Fruit fly (Drosophila melanogaster) whole organism, prepupa: ENCODE measurements around the gene lilli.

ENCODE experiments used
- CG10631 ChIP-seq: fragments of 200-800 bp; sonication (Bioruptor generic); optimal IDR thresholded peaks from 2 replicates; lab custom pipeline; 2016; ENCODE audit warnings: missing biosample characterization, missing genetic modification characterization
- CG10669 ChIP-seq: fragments of 200-800 bp; sonication (Bioruptor generic); optimal IDR thresholded peaks from 3 replicates; lab custom pipeline; 2018; ENCODE audit warnings: missing biosample characterization, mild to moderate bottlenecking, missing genetic modification characterization, moderate library complexity
- CG11294 ChIP-seq: fragments of 200-800 bp; sonication (Bioruptor generic); IDR thresholded peaks from 2 replicates; pipeline ENCODE4 v1.3.6; 2022; ENCODE audit warnings: missing biosample characterization, missing genetic modification characterization
- CG11762 ChIP-seq: fragments of 200-800 bp; sonication (Bioruptor generic); optimal IDR thresholded peaks from 3 replicates; lab custom pipeline; 2016; ENCODE audit warnings: missing biosample characterization, missing genetic modification characterization; ENCODE audit not compliant: insufficient read depth
- CG15336 ChIP-seq: fragments of 200-800 bp; sonication (Bioruptor generic); IDR thresholded peaks from 2 replicates; pipeline ENCODE4 v1.3.6; 2022; ENCODE audit warnings: missing biosample characterization, missing genetic modification characterization
- CG1621 ChIP-seq: fragments of 200-800 bp; sonication (Bioruptor generic); optimal IDR thresholded peaks from 3 replicates; lab custom pipeline; 2018; ENCODE audit warnings: missing biosample characterization, mild to moderate bottlenecking, missing genetic modification characterization
- CG16779 ChIP-seq: fragments of 200-800 bp; sonication (Bioruptor generic); optimal IDR thresholded peaks from 3 replicates; lab custom pipeline; 2017; ENCODE audit warnings: missing biosample characterization, mild to moderate bottlenecking, missing genetic modification characterization
- CG3032 ChIP-seq: fragments of 200-800 bp; optimal IDR thresholded peaks from 2 replicates; lab custom pipeline; 2019; ENCODE audit warnings: missing biosample characterization, mild to moderate bottlenecking, missing genetic modification characterization, moderate library complexity
- CG32006 ChIP-seq: fragments of 200-800 bp; sonication (Bioruptor generic); optimal IDR thresholded peaks from 3 replicates; lab custom pipeline; 2017; ENCODE audit warnings: missing biosample characterization, mild to moderate bottlenecking, missing genetic modification characterization
- CG34406 ChIP-seq: fragments of 200-800 bp; sonication (Bioruptor generic); optimal IDR thresholded peaks from 3 replicates; lab custom pipeline; 2016; ENCODE audit warnings: missing biosample characterization, missing genetic modification characterization
- CG3919 ChIP-seq: fragments of 200-800 bp; sonication (Bioruptor generic); optimal IDR thresholded peaks from 3 replicates; lab custom pipeline; 2016; ENCODE audit warnings: missing biosample characterization, missing genetic modification characterization
- CG4318 ChIP-seq: fragments of 200-800 bp; sonication (Bioruptor generic); optimal IDR thresholded peaks from 3 replicates; lab custom pipeline; 2017; ENCODE audit warnings: missing biosample characterization, mild to moderate bottlenecking, missing genetic modification characterization
- CG6163 ChIP-seq: fragments of 200-800 bp; sonication (Bioruptor generic); IDR thresholded peaks from 3 replicates; pipeline ENCODE4 v1.3.6; 2022; ENCODE audit warnings: missing biosample characterization, missing genetic modification characterization
- CG6276 ChIP-seq: fragments of 200-800 bp; sonication (Bioruptor generic); optimal IDR thresholded peaks from 2 replicates; lab custom pipeline; 2017; ENCODE audit warnings: missing biosample characterization, mild to moderate bottlenecking, missing genetic modification characterization
- CG6792 ChIP-seq: fragments of 200-800 bp; sonication (Bioruptor generic); optimal IDR thresholded peaks from 3 replicates; lab custom pipeline; 2016; ENCODE audit warnings: missing biosample characterization, missing genetic modification characterization
- CG6808 ChIP-seq: fragments of 200-800 bp; sonication (Bioruptor generic); optimal IDR thresholded peaks from 3 replicates; lab custom pipeline; 2017; ENCODE audit warnings: missing biosample characterization, missing genetic modification characterization, mild to moderate bottlenecking, moderate library complexity, missing genetic modification reagents
- CG6854 ChIP-seq: fragments of 200-800 bp; sonication (Bioruptor generic); optimal IDR thresholded peaks from 2 replicates; lab custom pipeline; 2017; ENCODE audit warnings: missing biosample characterization, mild to moderate bottlenecking, missing genetic modification characterization
- CG7368 ChIP-seq: fragments of 200-800 bp; sonication (Bioruptor generic); optimal IDR thresholded peaks from 3 replicates; lab custom pipeline; 2016; ENCODE audit warnings: missing biosample characterization, missing genetic modification characterization
- CG8319 ChIP-seq: fragments of 200-800 bp; sonication (Bioruptor generic); optimal IDR thresholded peaks from 3 replicates; lab custom pipeline; 2016; ENCODE audit warnings: missing biosample characterization, missing genetic modification characterization
- CG8632 ChIP-seq: fragments of 200-800 bp; sonication (Bioruptor generic); optimal IDR thresholded peaks from 3 replicates; lab custom pipeline; 2016; ENCODE audit warnings: missing biosample characterization, missing genetic modification characterization
- CG9139 ChIP-seq: fragments of 200-800 bp; sonication (Bioruptor generic); optimal IDR thresholded peaks from 3 replicates; lab custom pipeline; 2017; ENCODE audit warnings: missing biosample characterization, mild to moderate bottlenecking, missing genetic modification characterization
- Eip78C ChIP-seq: fragments of 200-800 bp; sonication (Bioruptor generic); peaks from one replicate; lab custom pipeline; 2016; ENCODE audit warnings: missing biosample characterization, missing genetic modification characterization
- Eip93F ChIP-seq: fragments of 200-800 bp; sonication (Bioruptor generic); optimal IDR thresholded peaks from 2 replicates; lab custom pipeline; 2016; ENCODE audit warnings: missing biosample characterization, mild to moderate bottlenecking, missing genetic modification characterization
- Ets96B ChIP-seq: fragments of 200-800 bp; optimal IDR thresholded peaks from 2 replicates; lab custom pipeline; 2019; ENCODE audit warnings: missing biosample characterization, mild to moderate bottlenecking, missing genetic modification characterization, moderate library complexity
- Gug ChIP-seq: fragments of 200-800 bp; sonication (Bioruptor generic); IDR thresholded peaks from 2 replicates; pipeline ENCODE4 v1.3.6; 2022; ENCODE audit warnings: missing biosample characterization, missing genetic modification characterization
- Hr39 ChIP-seq: fragments of 200-800 bp; sonication (Bioruptor generic); optimal IDR thresholded peaks from 2 replicates; lab custom pipeline; 2016; ENCODE audit warnings: missing biosample characterization, missing genetic modification characterization
- Hr4 ChIP-seq: fragments of 200-800 bp; sonication (Bioruptor generic); optimal IDR thresholded peaks from 3 replicates; lab custom pipeline; 2016; ENCODE audit warnings: missing biosample characterization, missing genetic modification characterization
- Lpt ChIP-seq: fragments of 200-800 bp; sonication (Bioruptor generic); optimal IDR thresholded peaks from 3 replicates; lab custom pipeline; 2016; ENCODE audit warnings: missing biosample characterization, missing genetic modification characterization
- Met ChIP-seq: fragments of 200-800 bp; sonication (Bioruptor generic); optimal IDR thresholded peaks from 3 replicates; lab custom pipeline; 2016; ENCODE audit warnings: missing biosample characterization, missing genetic modification characterization
- Smox ChIP-seq: fragments of 200-800 bp; sonication (Bioruptor generic); optimal IDR thresholded peaks from 3 replicates; lab custom pipeline; 2016; ENCODE audit warnings: missing biosample characterization, missing genetic modification characterization
- Sox102F ChIP-seq: fragments of 200-800 bp; sonication (Bioruptor generic); optimal IDR thresholded peaks from 2 replicates; lab custom pipeline; 2016; ENCODE audit warnings: missing biosample characterization, mild to moderate bottlenecking, missing genetic modification characterization
- Sox14 ChIP-seq: fragments of 200-800 bp; sonication (Bioruptor generic); optimal IDR thresholded peaks from 3 replicates; lab custom pipeline; 2016; ENCODE audit warnings: missing biosample characterization, missing genetic modification characterization
- achi ChIP-seq: fragments of 200-800 bp; sonication (Bioruptor generic); optimal IDR thresholded peaks from 3 replicates; lab custom pipeline; 2016; ENCODE audit warnings: missing biosample characterization, missing genetic modification characterization
- acj6 ChIP-seq: fragments of 200-800 bp; sonication (Bioruptor generic); optimal IDR thresholded peaks from 3 replicates; lab custom pipeline; 2016; ENCODE audit warnings: missing biosample characterization, missing genetic modification characterization
- cyc ChIP-seq: fragments of 200-800 bp; sonication (Bioruptor generic); optimal IDR thresholded peaks from 3 replicates; lab custom pipeline; 2016; ENCODE audit warnings: missing biosample characterization, missing genetic modification characterization
- dac ChIP-seq: fragments of 200-800 bp; sonication (Bioruptor generic); optimal IDR thresholded peaks from 2 replicates; lab custom pipeline; 2017; ENCODE audit warnings: missing biosample characterization, mild to moderate bottlenecking, missing genetic modification characterization
- dsx ChIP-seq: fragments of 200-800 bp; optimal IDR thresholded peaks from 3 replicates; lab custom pipeline; 2019; ENCODE audit warnings: missing biosample characterization, mild to moderate bottlenecking, missing genetic modification characterization, moderate library complexity; ENCODE audit not compliant: poor library complexity, severe bottlenecking
- eg ChIP-seq: fragments of 200-800 bp; sonication (Bioruptor generic); IDR thresholded peaks from 3 replicates; pipeline ENCODE4 v1.3.6; 2022; ENCODE audit warnings: missing biosample characterization, missing genetic modification characterization
- esn ChIP-seq: fragments of 200-800 bp; sonication (Bioruptor generic); optimal IDR thresholded peaks from 2 replicates; lab custom pipeline; 2016; ENCODE audit warnings: missing biosample characterization, mild to moderate bottlenecking, missing genetic modification characterization, moderate library complexity
- fd59A ChIP-seq: fragments of 200-800 bp; sonication (Bioruptor generic); optimal IDR thresholded peaks from 2 replicates; lab custom pipeline; 2017; ENCODE audit warnings: missing biosample characterization, mild to moderate bottlenecking, missing genetic modification characterization, missing genetic modification reagents
- fd85E ChIP-seq: fragments of 200-800 bp; sonication (Bioruptor generic); optimal IDR thresholded peaks from 3 replicates; lab custom pipeline; 2016; ENCODE audit warnings: missing biosample characterization, missing genetic modification characterization
- fkh ChIP-seq: fragments of 200-800 bp; sonication (Bioruptor generic); optimal IDR thresholded peaks from 3 replicates; lab custom pipeline; 2017; ENCODE audit warnings: missing biosample characterization, mild to moderate bottlenecking, missing genetic modification characterization, moderate library complexity
- lz ChIP-seq: fragments of 200-800 bp; sonication (Bioruptor generic); optimal IDR thresholded peaks from 3 replicates; lab custom pipeline; 2016; ENCODE audit warnings: missing biosample characterization, missing genetic modification characterization
- net ChIP-seq: fragments of 200-800 bp; sonication (Bioruptor generic); optimal IDR thresholded peaks from 3 replicates; lab custom pipeline; 2016; ENCODE audit warnings: missing biosample characterization, missing genetic modification characterization
- pdm3 ChIP-seq: fragments of 200-800 bp; sonication (Bioruptor generic); optimal IDR thresholded peaks from 3 replicates; lab custom pipeline; 2016; ENCODE audit warnings: missing biosample characterization, missing genetic modification characterization
- salr ChIP-seq, 2 experiments: fragments of 200-800 bp; sonication (Bioruptor generic); optimal IDR thresholded peaks; 3 replicates each; lab custom pipeline; 2016 to 2018; ENCODE audit warnings: missing biosample characterization in 2 of 2, missing genetic modification characterization in 2 of 2, mild to moderate bottlenecking in 1 of 2
- spab ChIP-seq: fragments of 200-800 bp; sonication (Bioruptor generic); optimal IDR thresholded peaks from 2 replicates; lab custom pipeline; 2017; ENCODE audit warnings: missing biosample characterization, mild to moderate bottlenecking, missing genetic modification characterization, missing genetic modification reagents
- ss ChIP-seq, 2 experiments: fragments of 200-800 bp; sonication (Bioruptor generic); optimal IDR thresholded peaks; 2 replicates in 1 of 2; 3 replicates in 1 of 2; lab custom pipeline; 2017 to 2018; ENCODE audit warnings: mild to moderate bottlenecking in 2 of 2, missing biosample characterization in 2 of 2, missing genetic modification characterization in 2 of 2, moderate library complexity in 1 of 2
- topi ChIP-seq: fragments of 200-800 bp; sonication (Bioruptor generic); optimal IDR thresholded peaks from 3 replicates; lab custom pipeline; 2016; ENCODE audit warnings: missing biosample characterization, missing genetic modification characterization
- vri ChIP-seq: fragments of 200-800 bp; sonication (Bioruptor generic); optimal IDR thresholded peaks from 3 replicates; lab custom pipeline; 2016; ENCODE audit warnings: missing biosample characterization, mild to moderate bottlenecking, missing genetic modification characterization

The lilli gene

dm6 chr2L:2885503-2886225 is at the start of gene lilli, which contains the start of gene NTPase:
Gene lilli (plus strand): TSS chr2L:2885929.
Gene NTPase (minus strand): TSS chr2L:2885850.
- TF ChIP-seq CG1621, result no peak
- TF ChIP-seq CG6854 (GFP tag; lab: Kevin White, UChicago), result no peak
- no peak for TF ChIP-seq CG10669
- TF ChIP-seq dsx (GFP tag; lab: Kevin White, UChicago), result peak; percentile 19
- peak; percentile 1 for TF ChIP-seq CG6808 (GFP tag; lab: Kevin White, UChicago)
- no peak for TF ChIP-seq CG6276 (GFP tag; lab: Kevin White, UChicago)
- peak; percentile 65 for TF ChIP-seq CG6163 (GFP tag; lab: Robert Waterston, UW)
- 0 out of 2 replicates have a peak, but pooled peaks have one; percentile 10 for TF ChIP-seq CG11294 (GFP tag; lab: Robert Waterston, UW)
- peak; percentile 85 for TF ChIP-seq Eip78C
- peak; percentile 35 for TF ChIP-seq CG6792 (GFP tag; lab: Kevin White, UChicago)
- no peak for TF ChIP-seq net
- TF ChIP-seq Hr4 (GFP tag; lab: Kevin White, UChicago), result peak; percentile 48
- TF ChIP-seq CG11762 (GFP tag; lab: Kevin White, UChicago), result peak; percentile 55
- peak; percentile 10 for TF ChIP-seq Sox14 (GFP tag; lab: Kevin White, UChicago)
- TF ChIP-seq CG32006 (GFP tag; lab: Kevin White, UChicago), result no peak
- TF ChIP-seq eg, result peak; percentile 59
- TF ChIP-seq CG7368 (GFP tag; lab: Kevin White, UChicago), result peak; percentile 56
- peak; percentile 19 for TF ChIP-seq CG16779 (tag; lab: Kevin White, UChicago)
- peak; percentile 19 for TF ChIP-seq fd85E (GFP tag; lab: Kevin White, UChicago)
- TF ChIP-seq achi, result peak; percentile 46
- TF ChIP-seq salr (GFP tag; optimal IDR thresholded peaks at IDR 0.05; lab: Kevin White, UChicago), result peak in 1 of 2 experiments; percentile 64
- TF ChIP-seq fkh, result peak; percentile 57
- peak; percentile 73 for TF ChIP-seq CG10631 (GFP tag; lab: Kevin White, UChicago)
- TF ChIP-seq CG8319 (GFP tag; lab: Kevin White, UChicago), result peak; percentile 59
- 0 out of 2 replicates have a peak, but pooled peaks have one; percentile 9 for TF ChIP-seq CG15336 (GFP tag; lab: Robert Waterston, UW)
- TF ChIP-seq vri (GFP tag; lab: Kevin White, UChicago), result peak; percentile 8
- peak in 1 of 2 experiments; percentile 16 for TF ChIP-seq ss (GFP tag; optimal IDR thresholded peaks at IDR 0.05; lab: Kevin White, UChicago)
- no peak for TF ChIP-seq CG4318 (GFP tag; lab: Kevin White, UChicago)
- TF ChIP-seq CG3032 (tag; lab: Kevin White, UChicago), result no peak
- TF ChIP-seq Smox (GFP tag; lab: Kevin White, UChicago), result peak; percentile 63
- peak; percentile 61 for TF ChIP-seq cyc (GFP tag; lab: Kevin White, UChicago)
- peak; percentile 70 for TF ChIP-seq esn
- peak; percentile 41 for TF ChIP-seq CG34406 (GFP tag; lab: Kevin White, UChicago)
- TF ChIP-seq Gug (GFP tag; lab: Robert Waterston, UW), result no peak
- TF ChIP-seq Lpt (GFP tag; lab: Kevin White, UChicago), result no peak
- TF ChIP-seq Met, result peak; percentile 42
- no peak for TF ChIP-seq dac (GFP tag; lab: Kevin White, UChicago)
- TF ChIP-seq Ets96B (tag; lab: Kevin White, UChicago), result no peak
- peak; percentile 57 for TF ChIP-seq pdm3
- TF ChIP-seq Eip93F, result no peak
- TF ChIP-seq CG9139 (GFP tag; lab: Kevin White, UChicago), result no peak
- TF ChIP-seq Hr39, result peak; percentile 67
- TF ChIP-seq topi (GFP tag; lab: Kevin White, UChicago), result peak; percentile 66
- no peak for TF ChIP-seq fd59A
- no peak for TF ChIP-seq spab
- peak; percentile 62 for TF ChIP-seq acj6 (GFP tag; lab: Kevin White, UChicago)
- peak; percentile 67 for TF ChIP-seq lz
- TF ChIP-seq CG3919 (GFP tag; lab: Kevin White, UChicago), result peak; percentile 69
- TF ChIP-seq CG8632 (GFP tag; lab: Kevin White, UChicago), result peak; percentile 3
- TF ChIP-seq Sox102F, result peak; percentile 68
